Worm (Caenorhabditis elegans) whole organism, L1 larva: ENCODE measurements around the gene srg-42.
A peak's percentile ranks its signal among the peaks of the same experiment; 100 is the strongest.

Experiments
- C04F5.9 ChIP-seq: sonication (generic microtip); optimal IDR thresholded peaks from 2 replicates; lab custom pipeline; 2016; ENCODE audit warnings: missing genetic modification characterization, missing compliant biosample characterization
- C16A3.4 ChIP-seq: fragments of 150-350 bp; optimal IDR thresholded peaks from 2 replicates; lab custom pipeline; 2014; ENCODE audit warnings: missing biosample characterization, missing genetic modification characterization
- F16B12.6 ChIP-seq: fragments of 150-350 bp; optimal IDR thresholded peaks from 2 replicates; lab custom pipeline; 2014; ENCODE audit warnings: missing biosample characterization, missing genetic modification characterization
- Y116A8C.19 ChIP-seq: sonication (generic microtip); optimal IDR thresholded peaks from 2 replicates; lab custom pipeline; 2016; ENCODE audit warnings: missing compliant biosample characterization, missing genetic modification characterization, borderline replicate concordance
- aha-1 ChIP-seq: fragments of 150-350 bp; optimal IDR thresholded peaks from 2 replicates; lab custom pipeline; 2014; ENCODE audit warnings: missing biosample characterization, missing genetic modification characterization
- alr-1 ChIP-seq: fragments of 200-800 bp; sonication (Bioruptor generic); optimal IDR thresholded peaks from 2 replicates; lab custom pipeline; 2018; ENCODE audit warnings: borderline replicate concordance, mild to moderate bottlenecking, missing genetic modification characterization, missing compliant biosample characterization
- ceh-8 ChIP-seq: fragments of 200-800 bp; sonication (Bioruptor generic); optimal IDR thresholded peaks from 2 replicates; lab custom pipeline; 2018; ENCODE audit warnings: mild to moderate bottlenecking, missing genetic modification characterization, moderate library complexity, missing compliant biosample characterization
- dpl-1 ChIP-seq, 3 experiments: fragments of 150-350 bp in 2 of 3; sonication (generic microtip) in 1 of 3; optimal IDR thresholded peaks; 2 replicates each; lab custom pipeline; 2014 to 2017; ENCODE audit warnings: missing biosample characterization in 3 of 3, missing genetic modification characterization in 3 of 3, missing genetic modification reagents in 3 of 3
- dsc-1 ChIP-seq: sonication (generic microtip); optimal IDR thresholded peaks from 2 replicates; lab custom pipeline; 2016; ENCODE audit warnings: mild to moderate bottlenecking, missing genetic modification characterization, missing compliant biosample characterization
- efl-3 ChIP-seq: fragments of 200-800 bp; sonication (Bioruptor generic); optimal IDR thresholded peaks from 2 replicates; lab custom pipeline; 2018; ENCODE audit warnings: mild to moderate bottlenecking, missing genetic modification characterization, missing compliant biosample characterization
- egl-27 ChIP-seq, 2 experiments: fragments of 150-350 bp in 1 of 2; sonication (generic microtip); optimal IDR thresholded peaks; 3 replicates each; lab custom pipeline; 2017 to 2018; ENCODE audit warnings: missing biosample characterization in 2 of 2, missing genetic modification characterization in 2 of 2, missing genetic modification reagents in 2 of 2
- elt-2 ChIP-seq: sonication (generic microtip); optimal IDR thresholded peaks from 2 replicates; lab custom pipeline; 2016; ENCODE audit warnings: missing genetic modification characterization, mild to moderate bottlenecking, inconsistent platforms, missing compliant biosample characterization, missing genetic modification reagents
- elt-3 ChIP-seq, 6 experiments: fragments of 150-350 bp in 1 of 6; sonication (generic microtip); optimal IDR thresholded peaks; 2 replicates each; lab custom pipeline; 2017 to 2018; ENCODE audit warnings: missing biosample characterization in 6 of 6, missing genetic modification characterization in 6 of 6, inconsistent platforms in 1 of 6
- fkh-4 ChIP-seq: sonication (generic microtip); optimal IDR thresholded peaks from 2 replicates; lab custom pipeline; 2016; ENCODE audit warnings: missing compliant biosample characterization, missing genetic modification characterization, borderline replicate concordance
- fos-1 ChIP-seq: fragments of 150-350 bp; optimal IDR thresholded peaks from 2 replicates; lab custom pipeline; 2014; ENCODE audit warnings: missing biosample characterization, missing genetic modification characterization
- hlh-4 ChIP-seq: sonication (generic microtip); optimal IDR thresholded peaks from 2 replicates; lab custom pipeline; 2016; ENCODE audit warnings: mild to moderate bottlenecking, missing genetic modification characterization, missing compliant biosample characterization
- irx-1 ChIP-seq: sonication (generic microtip); optimal IDR thresholded peaks from 2 replicates; lab custom pipeline; 2016; ENCODE audit warnings: missing genetic modification characterization, missing compliant biosample characterization
- isw-1 ChIP-seq: fragments of 200-800 bp; sonication (Bioruptor generic); IDR thresholded peaks from 2 replicates; pipeline ENCODE4 v1.3.6; 2022; ENCODE audit warnings: missing genetic modification characterization, missing compliant biosample characterization
- lin-14 ChIP-seq: fragments of 200-800 bp; sonication (Bioruptor generic); optimal IDR thresholded peaks from 2 replicates; lab custom pipeline; 2018; ENCODE audit warnings: mild to moderate bottlenecking, missing genetic modification characterization, moderate library complexity, missing compliant biosample characterization
- lir-3 ChIP-seq: sonication (generic microtip); optimal IDR thresholded peaks from 2 replicates; lab custom pipeline; 2016; ENCODE audit warnings: mild to moderate bottlenecking, missing genetic modification characterization, moderate library complexity, missing compliant biosample characterization; ENCODE audit not compliant: poor library complexity
- mdl-1 ChIP-seq, 2 experiments: fragments of 150-350 bp; optimal IDR thresholded peaks; 2 replicates each; lab custom pipeline; 2014 to 2017; ENCODE audit warnings: missing biosample characterization in 2 of 2, missing genetic modification characterization in 2 of 2, inconsistent platforms in 1 of 2
- mep-1 ChIP-seq: fragments of 150-350 bp; optimal IDR thresholded peaks from 2 replicates; lab custom pipeline; 2014; ENCODE audit warnings: missing biosample characterization, missing genetic modification characterization
- nhr-11 ChIP-seq: fragments of 150-350 bp; optimal IDR thresholded peaks from 2 replicates; lab custom pipeline; 2014; ENCODE audit warnings: missing biosample characterization, missing genetic modification characterization
- nhr-19 ChIP-seq: fragments of 200-800 bp; sonication (Bioruptor generic); conservative IDR thresholded peaks from 2 replicates; pipeline ENCODE4 v1.3.6; 2022; ENCODE audit warnings: missing genetic modification characterization, missing compliant biosample characterization
- nhr-20 ChIP-seq: sonication (generic microtip); optimal IDR thresholded peaks from 2 replicates; lab custom pipeline; 2016; ENCODE audit warnings: mild to moderate bottlenecking, missing genetic modification characterization, missing compliant biosample characterization
- nhr-28 ChIP-seq: fragments of 150-350 bp; optimal IDR thresholded peaks from 2 replicates; lab custom pipeline; 2014; ENCODE audit warnings: missing biosample characterization, missing genetic modification characterization
- nhr-71 ChIP-seq: sonication (generic microtip); optimal IDR thresholded peaks from 2 replicates; lab custom pipeline; 2016; ENCODE audit warnings: mild to moderate bottlenecking, missing genetic modification characterization, moderate library complexity, missing compliant biosample characterization
- nhr-76 ChIP-seq: sonication (generic microtip); optimal IDR thresholded peaks from 2 replicates; lab custom pipeline; 2017; ENCODE audit warnings: missing biosample characterization, missing genetic modification characterization
- nhr-77 ChIP-seq: fragments of 150-350 bp; optimal IDR thresholded peaks from 2 replicates; lab custom pipeline; 2014; ENCODE audit warnings: missing biosample characterization, missing genetic modification characterization
- nhr-84 ChIP-seq: sonication (generic microtip); optimal IDR thresholded peaks from 2 replicates; lab custom pipeline; 2017; ENCODE audit warnings: missing biosample characterization, missing genetic modification characterization
- nhr-90 ChIP-seq: sonication (generic microtip); optimal IDR thresholded peaks from 2 replicates; lab custom pipeline; 2016; ENCODE audit warnings: mild to moderate bottlenecking, missing genetic modification characterization, missing compliant biosample characterization; ENCODE audit not compliant: poor library complexity
- pag-3 ChIP-seq: sonication (generic microtip); optimal IDR thresholded peaks from 2 replicates; lab custom pipeline; 2017; ENCODE audit warnings: missing genetic modification characterization, mild to moderate bottlenecking, missing compliant biosample characterization, antibody characterized with exemption, borderline replicate concordance; ENCODE audit not compliant: insufficient read depth
- pqm-1 ChIP-seq: sonication (generic microtip); optimal IDR thresholded peaks from 3 replicates; lab custom pipeline; 2017; ENCODE audit warnings: missing biosample characterization, missing genetic modification characterization
- rnt-1 ChIP-seq: sonication (generic microtip); optimal IDR thresholded peaks from 2 replicates; lab custom pipeline; 2016; ENCODE audit warnings: mild to moderate bottlenecking, missing genetic modification characterization, moderate library complexity, missing compliant biosample characterization
- snpc-4 ChIP-seq: fragments of 150-350 bp; optimal IDR thresholded peaks from 2 replicates; lab custom pipeline; 2014; ENCODE audit warnings: missing biosample characterization, missing genetic modification characterization
- snu-23 ChIP-seq: sonication (generic microtip); optimal IDR thresholded peaks from 2 replicates; lab custom pipeline; 2016; ENCODE audit warnings: missing genetic modification characterization, missing compliant biosample characterization
- sox-4 ChIP-seq: sonication (generic microtip); optimal IDR thresholded peaks from 2 replicates; lab custom pipeline; 2016; ENCODE audit warnings: missing genetic modification characterization, missing compliant biosample characterization
- sptf-1 ChIP-seq: fragments of 150-350 bp; optimal IDR thresholded peaks from 2 replicates; lab custom pipeline; 2014; ENCODE audit warnings: missing biosample characterization, missing genetic modification characterization
- swsn-7 ChIP-seq: sonication (generic microtip); optimal IDR thresholded peaks from 2 replicates; lab custom pipeline; 2016; ENCODE audit warnings: missing genetic modification characterization, missing compliant biosample characterization
- tbx-2 ChIP-seq: sonication (generic microtip); optimal IDR thresholded peaks from 2 replicates; lab custom pipeline; 2016; ENCODE audit warnings: missing genetic modification characterization, missing compliant biosample characterization
- unc-62 ChIP-seq: fragments of 150-350 bp; optimal IDR thresholded peaks from 2 replicates; lab custom pipeline; 2014; ENCODE audit warnings: missing biosample characterization, missing genetic modification reagents, missing genetic modification characterization
- unc-86 ChIP-seq: sonication (generic microtip); optimal IDR thresholded peaks from 2 replicates; lab custom pipeline; 2016; ENCODE audit warnings: missing genetic modification characterization, missing compliant biosample characterization
- unc-98 ChIP-seq: fragments of 200-800 bp; sonication (Bioruptor generic); IDR thresholded peaks from 2 replicates; pipeline ENCODE4 v1.3.6; 2022; ENCODE audit warnings: missing genetic modification characterization, missing compliant biosample characterization
- vab-15 ChIP-seq: sonication (generic microtip); optimal IDR thresholded peaks from 2 replicates; lab custom pipeline; 2017; ENCODE audit warnings: missing genotype, mild to moderate bottlenecking, missing genetic modification characterization, missing compliant biosample characterization
- xbp-1 ChIP-seq: sonication (generic microtip); optimal IDR thresholded peaks from 2 replicates; lab custom pipeline; 2016; ENCODE audit warnings: missing genetic modification characterization, missing compliant biosample characterization
- zip-4 ChIP-seq: fragments of 200-800 bp; sonication (Bioruptor generic); optimal IDR thresholded peaks from 2 replicates; lab custom pipeline; 2018; ENCODE audit warnings: mild to moderate bottlenecking, missing genetic modification characterization, moderate library complexity, missing compliant biosample characterization
- ztf-11 ChIP-seq, 2 experiments: sonication (generic microtip); optimal IDR thresholded peaks; 2 replicates each; lab custom pipeline; 2016 to 2017; ENCODE audit warnings: missing genetic modification characterization in 2 of 2, missing biosample characterization in 1 of 2, missing compliant biosample characterization in 1 of 2
- ztf-4 ChIP-seq: fragments of 150-350 bp; optimal IDR thresholded peaks from 2 replicates; lab custom pipeline; 2014; ENCODE audit warnings: missing biosample characterization, missing genetic modification characterization

The srg-42 gene

DNA sequence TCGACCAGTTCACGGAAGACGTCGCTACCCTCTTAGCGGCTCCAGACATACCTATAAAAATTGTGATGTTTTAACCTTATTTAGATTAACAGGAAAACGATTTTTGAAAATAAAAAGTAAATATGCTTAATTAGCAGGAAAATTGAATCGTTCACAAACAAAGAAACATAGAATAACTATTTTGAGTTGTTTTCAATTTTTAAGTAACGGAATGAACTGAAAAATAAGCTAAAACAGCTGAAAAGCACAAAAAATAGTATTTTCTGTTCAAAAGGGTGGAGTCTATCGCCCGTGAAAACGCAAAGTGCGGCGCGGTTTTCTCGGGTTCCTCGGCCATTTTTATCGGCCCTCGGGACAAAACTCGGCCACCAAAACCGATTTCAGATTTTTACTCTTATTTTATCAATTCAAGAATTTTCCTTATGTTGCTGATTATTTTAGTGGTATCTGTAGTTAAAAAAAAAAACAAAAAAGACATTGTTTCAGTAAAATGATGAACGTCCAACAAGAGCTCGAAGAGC is 34.0 kb downstream of the srg-42 start, which contains the start of the genes atp-5 and lmtr-3 (continued):
- no peak for TF ChIP-seq Y116A8C.19 (tag; lab: Kevin White, UChicago)
- peak; percentile 82 for TF ChIP-seq fkh-4 (tag; lab: Kevin White, UChicago)
- TF ChIP-seq C04F5.9 (tag; lab: Kevin White, UChicago), result peak; percentile 32
- no peak for TF ChIP-seq ztf-4 (tag; lab: Kevin White, UChicago)
- peak; percentile 73 for TF ChIP-seq C16A3.4 (tag; lab: Kevin White, UChicago)
- TF ChIP-seq nhr-20, result peak; percentile 78
- TF ChIP-seq xbp-1 (tag; lab: Kevin White, UChicago), result peak; percentile 66
- no peak for TF ChIP-seq efl-3 (GFP tag; lab: Kevin White, UChicago)
- no peak for TF ChIP-seq F16B12.6 (tag; lab: Kevin White, UChicago)
- TF ChIP-seq dpl-1 (GFP tag; optimal IDR thresholded peaks at IDR 0.05; lab: Kevin White, UChicago), result peak; percentile 68 to 81 (median 69)
- TF ChIP-seq mep-1 (tag; lab: Kevin White, UChicago), result peak; percentile 75
- no peak for TF ChIP-seq nhr-84 (tag; lab: Kevin White, UChicago)
- peak; percentile 93 for TF ChIP-seq lir-3 (tag; lab: Kevin White, UChicago)
- TF ChIP-seq sptf-1 (tag; lab: Kevin White, UChicago), result no peak
- TF ChIP-seq unc-98, result peak; percentile 52
- peak; percentile 30 for TF ChIP-seq elt-2 (tag; lab: Kevin White, UChicago)
- TF ChIP-seq nhr-11 (tag; lab: Kevin White, UChicago), result no peak
- no peak for TF ChIP-seq pqm-1 (tag; lab: Kevin White, UChicago)
- no peak for TF ChIP-seq zip-4 (GFP tag; lab: Kevin White, UChicago)
- peak; percentile 1 for TF ChIP-seq pag-3 (tag; lab: Kevin White, UChicago)
- TF ChIP-seq tbx-2 (tag; lab: Kevin White, UChicago), result peak; percentile 80
- TF ChIP-seq dsc-1 (tag; lab: Kevin White, UChicago), result peak; percentile 72
- no peak for TF ChIP-seq nhr-76 (tag; lab: Kevin White, UChicago)
- TF ChIP-seq ztf-11 (tag; optimal IDR thresholded peaks at IDR 0.05; lab: Kevin White, UChicago), result peak in 1 of 2 experiments; percentile 81
- peak; percentile 89 for TF ChIP-seq nhr-71 (tag; lab: Kevin White, UChicago)
- TF ChIP-seq irx-1 (tag; lab: Kevin White, UChicago), result peak; percentile 79
- TF ChIP-seq snpc-4 (tag; lab: Kevin White, UChicago), result peak; percentile 63
- peak; percentile 83 for TF ChIP-seq nhr-90
- TF ChIP-seq isw-1 (GFP tag; lab: Robert Waterston, UW), result peak; percentile 65
- TF ChIP-seq unc-86 (tag; lab: Kevin White, UChicago), result peak; percentile 58
- TF ChIP-seq swsn-7, result peak; percentile 66
- no peak for TF ChIP-seq fos-1 (tag; lab: Kevin White, UChicago)
- TF ChIP-seq lin-14 (GFP tag; lab: Kevin White, UChicago), result peak; percentile 90
- no peak for TF ChIP-seq egl-27 (tag; optimal IDR thresholded peaks at IDR 0.05; lab: Kevin White, UChicago)
- peak in 1 of 6 experiments; percentile 68 for TF ChIP-seq elt-3 (tag; optimal IDR thresholded peaks at IDR 0.05; lab: Kevin White, UChicago)
- no peak for TF ChIP-seq vab-15
- peak; percentile 75 for TF ChIP-seq nhr-19 (GFP tag; lab: Robert Waterston, UW)
- TF ChIP-seq nhr-28, result no peak
- TF ChIP-seq nhr-77, result peak; percentile 16
- no peak for TF ChIP-seq ceh-8 (GFP tag; lab: Kevin White, UChicago)
- no peak for TF ChIP-seq hlh-4
- no peak for TF ChIP-seq unc-62 (GFP tag; lab: Kevin White, UChicago)
- TF ChIP-seq mdl-1 (tag; optimal IDR thresholded peaks at IDR 0.05; lab: Kevin White, UChicago), result peak in 1 of 2 experiments; percentile 55
- TF ChIP-seq rnt-1 (tag; lab: Kevin White, UChicago), result peak; percentile 98
- TF ChIP-seq aha-1 (tag; lab: Kevin White, UChicago), result no peak
- peak; percentile 82 for TF ChIP-seq snu-23 (GFP tag; lab: Kevin White, UChicago)
- TF ChIP-seq sox-4 (tag; lab: Kevin White, UChicago), result peak; percentile 53
- TF ChIP-seq alr-1, result no peak
